Fruit fly (Drosophila melanogaster) whole organism, embryonic: ENCODE data around the gene Osi10a.

Source experiments
- Awh ChIP-seq: fragments of 200-800 bp; sonication (Bioruptor generic); IDR thresholded peaks from 2 replicates; pipeline ENCODE4, ENCODE4 v1.3.6; 2022; ENCODE audit warnings: missing biosample characterization, missing genetic modification characterization
- B-H2 ChIP-seq: fragments of 200-800 bp; sonication (Bioruptor generic); optimal IDR thresholded peaks from 2 replicates; lab custom pipeline; 2018; ENCODE audit warnings: missing biosample characterization, mild to moderate bottlenecking, missing genetic modification characterization
- Blimp-1 ChIP-seq: fragments of 200-800 bp; sonication (Bioruptor generic); optimal IDR thresholded peaks from 3 replicates; lab custom pipeline; 2018; ENCODE audit warnings: missing biosample characterization, missing genetic modification characterization, mild to moderate bottlenecking, moderate library complexity, missing genetic modification reagents
- CG10543 ChIP-seq: fragments of 200-800 bp; sonication (Bioruptor generic); optimal IDR thresholded peaks from 3 replicates; lab custom pipeline; 2017; ENCODE audit warnings: missing biosample characterization, mild to moderate bottlenecking, missing genetic modification characterization, moderate library complexity
- CG11247 ChIP-seq: fragments of 200-800 bp; sonication (Bioruptor generic); IDR thresholded peaks from 2 replicates; pipeline ENCODE4 v1.3.6; 2022; ENCODE audit warnings: missing biosample characterization, missing genetic modification characterization
- CG13624 ChIP-seq: fragments of 200-800 bp; sonication (Bioruptor generic); optimal IDR thresholded peaks from 2 replicates; lab custom pipeline; 2016; ENCODE audit warnings: missing biosample characterization, missing genetic modification characterization
- CG14050 ChIP-seq: fragments of 200-800 bp; sonication (Bioruptor generic); IDR thresholded peaks from 3 replicates; pipeline ENCODE4 v1.3.6; 2022; ENCODE audit warnings: missing biosample characterization, missing genetic modification characterization
- CG14710 ChIP-seq: fragments of 200-800 bp; sonication (Bioruptor generic); optimal IDR thresholded peaks from 3 replicates; lab custom pipeline; 2019; ENCODE audit warnings: missing biosample characterization, mild to moderate bottlenecking, missing genetic modification characterization, moderate library complexity
- CG14860 ChIP-seq: fragments of 200-800 bp; sonication (Bioruptor generic); IDR thresholded peaks from 3 replicates; pipeline ENCODE4 v1.3.6; 2022; ENCODE audit warnings: missing biosample characterization, missing genetic modification characterization; ENCODE audit not compliant: partially characterized antibody
- CG15011 ChIP-seq: fragments of 200-800 bp; sonication (Bioruptor generic); optimal IDR thresholded peaks from 3 replicates; lab custom pipeline; 2018; ENCODE audit warnings: missing biosample characterization, mild to moderate bottlenecking, missing genetic modification characterization
- CG1602 ChIP-seq: fragments of 200-800 bp; sonication (Bioruptor generic); optimal IDR thresholded peaks from 3 replicates; lab custom pipeline; 2016; ENCODE audit warnings: missing biosample characterization, missing genetic modification characterization
- CG31224 ChIP-seq: fragments of 200-800 bp; sonication (Bioruptor generic); IDR thresholded peaks from 2 replicates; pipeline ENCODE4 v1.3.6; 2022; ENCODE audit warnings: missing biosample characterization, missing genetic modification characterization
- CG3847 ChIP-seq: fragments of 200-800 bp; sonication (Bioruptor generic); IDR thresholded peaks from 2 replicates; pipeline ENCODE4 v1.3.6; 2022; ENCODE audit warnings: missing biosample characterization, missing genetic modification characterization
- CG3995 ChIP-seq: fragments of 200-800 bp; sonication (Bioruptor generic); optimal IDR thresholded peaks from 3 replicates; lab custom pipeline; 2016; ENCODE audit warnings: missing biosample characterization, missing genetic modification characterization
- CG4360 ChIP-seq: fragments of 200-800 bp; sonication (Bioruptor generic); IDR thresholded peaks from 2 replicates; pipeline ENCODE4 v1.3.6; 2022; ENCODE audit warnings: missing biosample characterization, missing genetic modification characterization
- CG5245 ChIP-seq: fragments of 200-800 bp; sonication (Bioruptor generic); optimal IDR thresholded peaks from 3 replicates; lab custom pipeline; 2016; ENCODE audit warnings: missing biosample characterization, missing genetic modification characterization
- CG6791 ChIP-seq: fragments of 200-800 bp; sonication (Bioruptor generic); IDR thresholded peaks from 3 replicates; pipeline ENCODE4 v1.3.6; 2022; ENCODE audit warnings: missing biosample characterization, missing genetic modification characterization; ENCODE audit not compliant: partially characterized antibody
- Chrac-16 ChIP-seq: fragments of 200-800 bp; sonication (Bioruptor generic); optimal IDR thresholded peaks from 3 replicates; lab custom pipeline; 2016; ENCODE audit warnings: missing biosample characterization, missing genetic modification characterization
- Deaf1 ChIP-seq: fragments of 200-800 bp; optimal IDR thresholded peaks from 3 replicates; lab custom pipeline; 2019; ENCODE audit warnings: missing biosample characterization, mild to moderate bottlenecking, missing genetic modification characterization, moderate library complexity
- E2f1 ChIP-seq: fragments of 200-800 bp; sonication (Bioruptor generic); IDR thresholded peaks from 2 replicates; pipeline ENCODE4 v1.3.6; 2022; ENCODE audit warnings: missing biosample characterization, missing genetic modification characterization
- Eip74EF ChIP-seq, 2 experiments: fragments of 200-800 bp in 1 of 2; fragments of >200 bp in 1 of 2; sonication (Bioruptor generic) in 1 of 2; optimal IDR thresholded peaks; 2 replicates each; lab custom pipeline; 2017 to 2019; ENCODE audit warnings: missing biosample characterization in 2 of 2, missing genetic modification characterization in 2 of 2, mild to moderate bottlenecking in 1 of 2, moderate library complexity in 1 of 2
- H2.0 ChIP-seq: fragments of 200-800 bp; sonication (Bioruptor generic); IDR thresholded peaks from 2 replicates; pipeline ENCODE4 v1.3.6; 2022; ENCODE audit warnings: missing biosample characterization, missing genetic modification characterization
- Hr51 ChIP-seq, 2 experiments: fragments of 200-800 bp; sonication (Bioruptor generic); optimal IDR thresholded peaks; 2 replicates in 1 of 2; 3 replicates in 1 of 2; lab custom pipeline; 2016 to 2018; ENCODE audit warnings: missing biosample characterization in 2 of 2, missing genetic modification characterization in 2 of 2, mild to moderate bottlenecking in 1 of 2, moderate library complexity in 1 of 2
- Spps ChIP-seq: fragments of 200-800 bp; sonication (Bioruptor generic); optimal IDR thresholded peaks from 2 replicates; lab custom pipeline; 2018; ENCODE audit warnings: missing biosample characterization, mild to moderate bottlenecking, missing genetic modification characterization
- abd-A ChIP-seq: fragments of 200-800 bp; sonication (Bioruptor generic); optimal IDR thresholded peaks from 3 replicates; lab custom pipeline; 2019; ENCODE audit warnings: missing biosample characterization, mild to moderate bottlenecking, missing genetic modification characterization, moderate library complexity
- ap ChIP-seq: fragments of 200-800 bp; sonication (Bioruptor generic); IDR thresholded peaks from 2 replicates; pipeline ENCODE4 v1.3.6; 2022; ENCODE audit warnings: missing biosample characterization, missing genetic modification characterization
- cato ChIP-seq: fragments of 200-800 bp; sonication (Bioruptor generic); optimal IDR thresholded peaks from 2 replicates; lab custom pipeline; 2016; ENCODE audit warnings: missing biosample characterization, missing genetic modification characterization, borderline replicate concordance
- caup ChIP-seq: fragments of 200-800 bp; sonication (Bioruptor generic); optimal IDR thresholded peaks from 3 replicates; lab custom pipeline; 2017; ENCODE audit warnings: missing biosample characterization, mild to moderate bottlenecking, missing genetic modification characterization, moderate library complexity; ENCODE audit not compliant: severe bottlenecking
- ewg ChIP-seq: fragments of 200-800 bp; sonication (Bioruptor generic); optimal IDR thresholded peaks from 3 replicates; lab custom pipeline; 2017; ENCODE audit warnings: mild to moderate bottlenecking, missing biosample characterization, missing genetic modification reagents, missing genetic modification characterization
- fu2 ChIP-seq: fragments of 200-800 bp; sonication (Bioruptor generic); optimal IDR thresholded peaks from 2 replicates; lab custom pipeline; 2016; ENCODE audit warnings: missing biosample characterization, missing genetic modification characterization
- lab ChIP-seq: fragments of 200-800 bp; sonication (Bioruptor generic); optimal IDR thresholded peaks from 3 replicates; lab custom pipeline; 2017; ENCODE audit warnings: missing biosample characterization, missing genetic modification characterization, mild to moderate bottlenecking, moderate library complexity, missing genetic modification reagents
- lilli ChIP-seq: fragments of 200-800 bp; sonication (Bioruptor generic); optimal IDR thresholded peaks from 3 replicates; lab custom pipeline; 2016; ENCODE audit warnings: missing biosample characterization, missing genetic modification characterization
- oc ChIP-seq: fragments of 200-800 bp; sonication (Bioruptor generic); optimal IDR thresholded peaks from 2 replicates; lab custom pipeline; 2018; ENCODE audit warnings: missing biosample characterization, mild to moderate bottlenecking, missing genetic modification characterization, moderate library complexity
- repo ChIP-seq: fragments of 200-800 bp; sonication (Bioruptor generic); optimal IDR thresholded peaks from 2 replicates; lab custom pipeline; 2016; ENCODE audit warnings: missing biosample characterization, missing genetic modification characterization
- ro ChIP-seq: fragments of 200-800 bp; sonication (Bioruptor generic); IDR thresholded peaks from 2 replicates; pipeline ENCODE4 v1.3.6; 2022; ENCODE audit warnings: missing biosample characterization, missing genetic modification characterization
- row ChIP-seq: fragments of 200-800 bp; sonication (Bioruptor generic); IDR thresholded peaks from 3 replicates; pipeline ENCODE4 v1.3.6; 2022; ENCODE audit warnings: missing biosample characterization, missing genetic modification characterization
- run ChIP-seq: fragments of 200-800 bp; sonication (Bioruptor generic); optimal IDR thresholded peaks from 3 replicates; lab custom pipeline; 2018; ENCODE audit warnings: missing biosample characterization, mild to moderate bottlenecking, missing genetic modification characterization
- sd ChIP-seq: fragments of 200-800 bp; sonication (Bioruptor generic); optimal IDR thresholded peaks from 3 replicates; lab custom pipeline; 2018; ENCODE audit warnings: missing biosample characterization, mild to moderate bottlenecking, missing genetic modification characterization, moderate library complexity
- sna ChIP-seq: fragments of 200-800 bp; sonication (Bioruptor generic); IDR thresholded peaks from 2 replicates; pipeline ENCODE4 v1.3.6; 2022; ENCODE audit warnings: missing biosample characterization, missing genetic modification characterization; ENCODE audit not compliant: partially characterized antibody
- sob ChIP-seq: fragments of 200-800 bp; sonication (Bioruptor generic); IDR thresholded peaks from 2 replicates; pipeline ENCODE4 v1.3.6; 2022; ENCODE audit warnings: missing biosample characterization, missing genetic modification characterization
- vvl ChIP-seq: fragments of 200-800 bp; sonication (Bioruptor generic); IDR thresholded peaks from 2 replicates; pipeline ENCODE4 v1.3.6; 2022; ENCODE audit warnings: missing biosample characterization, missing genetic modification characterization
- wdn ChIP-seq: fragments of 200-800 bp; sonication (Bioruptor generic); IDR thresholded peaks from 2 replicates; pipeline ENCODE4 v1.3.6; 2022; ENCODE audit warnings: missing biosample characterization, missing genetic modification characterization

Gene Osi10a

DNA sequence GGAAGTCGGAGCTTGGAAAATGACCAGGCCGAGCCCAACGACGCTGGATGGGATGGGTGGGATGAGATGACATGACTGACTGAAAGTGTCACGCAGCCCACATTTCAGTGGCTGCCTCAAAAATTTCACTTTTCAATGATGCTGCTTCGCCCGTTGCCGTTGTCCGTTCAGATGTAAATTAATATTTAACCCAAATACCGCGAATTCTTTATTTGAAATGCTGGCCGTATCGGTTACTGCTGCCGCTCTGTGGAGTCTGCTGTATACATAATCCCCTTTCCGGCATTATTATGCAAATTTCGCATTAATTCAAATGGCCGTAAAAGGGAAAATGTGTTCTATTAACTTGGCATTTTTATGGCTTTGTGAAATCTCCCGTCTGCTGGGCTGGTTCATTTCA lies 33.5 kb upstream of the Osi10a start:
- TF ChIP-seq Awh (GFP tag; lab: Robert Waterston, UW) (0 out of 2 replicates have a peak, but pooled peaks have one; percentile 41), H2.0 (no peak), cato (GFP tag; lab: Kevin White, UChicago) (no peak), CG14050 (GFP tag; lab: Robert Waterston, UW) (no peak), CG13624 (GFP tag; lab: Kevin White, UChicago) (no peak), CG5245 (GFP tag; lab: Kevin White, UChicago) (no peak), CG3995 (GFP tag; lab: Kevin White, UChicago) (no peak), Deaf1 (tag; lab: Kevin White, UChicago) (no peak), CG14860 (GFP tag; lab: Robert Waterston, UW) (no peak), CG3847 (GFP tag; lab: Robert Waterston, UW) (no peak), lab (GFP tag; lab: Kevin White, UChicago) (no peak), CG10543 (no peak), ewg (GFP tag; lab: Kevin White, UChicago) (no peak), CG14710 (tag; lab: Kevin White, UChicago) (no peak), ro (GFP tag; lab: Robert Waterston, UW) (no peak), CG1602 (GFP tag; lab: Kevin White, UChicago) (no peak), CG31224 (GFP tag; lab: Robert Waterston, UW) (no peak), CG4360 (no peak), sd (tag; lab: Kevin White, UChicago) (peak; percentile 87), oc (tag; lab: Kevin White, UChicago) (no peak), sna (GFP tag; lab: Robert Waterston, UW) (no peak), CG11247 (GFP tag; lab: Robert Waterston, UW) (no peak), sob (GFP tag; lab: Robert Waterston, UW) (no peak), CG15011 (GFP tag; lab: Kevin White, UChicago) (no peak), run (tag; lab: Kevin White, UChicago) (no peak), Blimp-1 (GFP tag; lab: Kevin White, UChicago) (peak; percentile 84), B-H2 (GFP tag; lab: Kevin White, UChicago) (no peak), vvl (GFP tag; lab: Robert Waterston, UW) (peak; percentile 20; the same call in 1 of the 2 replicates), lilli (GFP tag; lab: Kevin White, UChicago) (no peak), wdn (GFP tag; lab: Robert Waterston, UW) (no peak), Chrac-16 (no peak), Eip74EF (GFP tag; optimal IDR thresholded peaks at IDR 0.05; lab: Kevin White, UChicago) (no peak), caup (GFP tag; lab: Kevin White, UChicago) (no peak), CG6791 (GFP tag; lab: Robert Waterston, UW) (no peak), abd-A (tag; lab: Kevin White, UChicago) (peak; percentile 47), E2f1 (no peak), row (GFP tag; lab: Robert Waterston, UW) (no peak), Spps (tag; lab: Kevin White, UChicago) (no peak), ap (no peak), fu2 (no peak), Hr51 (GFP tag; optimal IDR thresholded peaks at IDR 0.05; lab: Kevin White, UChicago) (no peak), repo (no peak)
- TF ChIP-seq, all 482 proteins: peak for 5
